Fruit fly (Drosophila melanogaster) whole organism, embryonic: ENCODE measurements around the gene Ror.
A peak's percentile ranks its signal among the peaks of the same experiment; 100 is the strongest.

Experiments
- Ada2b ChIP-seq: fragments of 200-800 bp; sonication (Bioruptor generic); IDR thresholded peaks from 2 replicates; pipeline ENCODE4 v1.3.6; 2022; ENCODE audit warnings: missing biosample characterization, missing genetic modification characterization
- Atf-2 ChIP-seq: fragments of 200-800 bp; sonication (Bioruptor generic); optimal IDR thresholded peaks from 2 replicates; lab custom pipeline; 2016; ENCODE audit warnings: missing biosample characterization, missing genetic modification characterization
- Bdp1 ChIP-seq: fragments of 200-800 bp; sonication (Bioruptor generic); optimal IDR thresholded peaks from 3 replicates; lab custom pipeline; 2016; ENCODE audit warnings: missing biosample characterization, missing genetic modification characterization
- C15 ChIP-seq: fragments of 200-800 bp; sonication (Bioruptor generic); IDR thresholded peaks from 3 replicates; pipeline ENCODE4 v1.3.6; 2022; ENCODE audit warnings: missing biosample characterization, missing genetic modification characterization
- CG10209 ChIP-seq: fragments of 200-800 bp; sonication (Bioruptor generic); optimal IDR thresholded peaks from 3 replicates; lab custom pipeline; 2017; ENCODE audit warnings: missing biosample characterization, mild to moderate bottlenecking, missing genetic modification characterization, missing genetic modification reagents
- CG10431 ChIP-seq: fragments of 200-800 bp; sonication (Bioruptor generic); optimal IDR thresholded peaks from 3 replicates; lab custom pipeline; 2018; ENCODE audit warnings: missing biosample characterization, mild to moderate bottlenecking, missing genetic modification characterization
- CG11456 ChIP-seq: fragments of 200-800 bp; sonication (Bioruptor generic); IDR thresholded peaks from 3 replicates; pipeline ENCODE4 v1.3.6; 2022; ENCODE audit warnings: missing biosample characterization, missing genetic modification characterization
- CG11723 ChIP-seq: fragments of 200-800 bp; sonication (Bioruptor generic); optimal IDR thresholded peaks from 2 replicates; lab custom pipeline; 2017; ENCODE audit warnings: missing biosample characterization, mild to moderate bottlenecking, missing genetic modification characterization
- CG13775 ChIP-seq: fragments of 200-800 bp; sonication (Bioruptor generic); optimal IDR thresholded peaks from 3 replicates; lab custom pipeline; 2017; ENCODE audit warnings: missing biosample characterization, mild to moderate bottlenecking, missing genetic modification characterization
- CG14667 ChIP-seq: fragments of 200-800 bp; sonication (Bioruptor generic); IDR thresholded peaks from 2 replicates; pipeline ENCODE4 v1.3.6; 2022; ENCODE audit warnings: missing biosample characterization, missing genetic modification characterization
- CG15073 ChIP-seq: fragments of 200-800 bp; sonication (Bioruptor generic); optimal IDR thresholded peaks from 2 replicates; lab custom pipeline; 2016; ENCODE audit warnings: missing biosample characterization, missing genetic modification characterization
- CG1529 ChIP-seq: fragments of 200-800 bp; sonication (Bioruptor generic); optimal IDR thresholded peaks from 3 replicates; lab custom pipeline; 2018; ENCODE audit warnings: missing biosample characterization, missing genetic modification characterization
- CG15601 ChIP-seq: fragments of 200-800 bp; sonication (Bioruptor generic); optimal IDR thresholded peaks from 3 replicates; lab custom pipeline; 2019; ENCODE audit warnings: missing biosample characterization, mild to moderate bottlenecking, missing genetic modification characterization, moderate library complexity
- CG16815 ChIP-seq: fragments of 200-800 bp; sonication (Bioruptor generic); optimal IDR thresholded peaks from 3 replicates; lab custom pipeline; 2017; ENCODE audit warnings: missing biosample characterization, mild to moderate bottlenecking, missing genetic modification characterization
- CG17802 ChIP-seq: fragments of 200-800 bp; sonication (Bioruptor generic); optimal IDR thresholded peaks from 2 replicates; lab custom pipeline; 2018; ENCODE audit warnings: missing biosample characterization, mild to moderate bottlenecking, missing genetic modification characterization, moderate library complexity
- CG18599 ChIP-seq: fragments of 200-800 bp; sonication (Bioruptor generic); optimal IDR thresholded peaks from 3 replicates; lab custom pipeline; 2017; ENCODE audit warnings: missing biosample characterization, missing genetic modification characterization, mild to moderate bottlenecking, moderate library complexity, missing genetic modification reagents
- CG18619 ChIP-seq: fragments of 200-800 bp; sonication (Bioruptor generic); optimal IDR thresholded peaks from 3 replicates; lab custom pipeline; 2017; ENCODE audit warnings: missing biosample characterization, mild to moderate bottlenecking, missing genetic modification characterization
- CG31441 ChIP-seq: fragments of 200-800 bp; sonication (Bioruptor generic); IDR thresholded peaks from 2 replicates; pipeline ENCODE4 v1.3.6; 2022; ENCODE audit warnings: missing biosample characterization, missing genetic modification characterization
- CG32532 ChIP-seq: fragments of 200-800 bp; sonication (Bioruptor generic); IDR thresholded peaks from 2 replicates; pipeline ENCODE4 v1.3.6; 2022; ENCODE audit warnings: missing biosample characterization, missing genetic modification characterization
- CG4404 ChIP-seq: fragments of 200-800 bp; sonication (Bioruptor generic); IDR thresholded peaks from 2 replicates; pipeline ENCODE4 v1.3.6; 2022; ENCODE audit warnings: missing biosample characterization, missing genetic modification characterization
- CG4424 ChIP-seq: fragments of 200-800 bp; sonication (Bioruptor generic); optimal IDR thresholded peaks from 3 replicates; lab custom pipeline; 2016; ENCODE audit warnings: missing biosample characterization, missing genetic modification characterization
- CG5245 ChIP-seq: fragments of 200-800 bp; sonication (Bioruptor generic); optimal IDR thresholded peaks from 3 replicates; lab custom pipeline; 2016; ENCODE audit warnings: missing biosample characterization, missing genetic modification characterization
- CG5953 ChIP-seq: fragments of 200-800 bp; sonication (Bioruptor generic); IDR thresholded peaks from 2 replicates; pipeline ENCODE4 v1.3.6; 2022; ENCODE audit warnings: missing biosample characterization, missing genetic modification characterization
- CG7745 ChIP-seq: fragments of 200-800 bp; sonication (Bioruptor generic); optimal IDR thresholded peaks from 2 replicates; lab custom pipeline; 2018; ENCODE audit warnings: missing biosample characterization, mild to moderate bottlenecking, missing genetic modification characterization, moderate library complexity
- CG8281 ChIP-seq: fragments of 200-800 bp; sonication (Bioruptor generic); optimal IDR thresholded peaks from 2 replicates; lab custom pipeline; 2018; ENCODE audit warnings: missing biosample characterization, mild to moderate bottlenecking, missing genetic modification characterization, moderate library complexity
- CG9437 ChIP-seq: fragments of 200-800 bp; sonication (Bioruptor generic); optimal IDR thresholded peaks from 2 replicates; lab custom pipeline; 2018; ENCODE audit warnings: missing biosample characterization, mild to moderate bottlenecking, missing genetic modification characterization
- CTCF ChIP-seq: fragments of 200-800 bp; sonication (Bioruptor generic); optimal IDR thresholded peaks from 2 replicates; lab custom pipeline; 2017; ENCODE audit warnings: missing biosample characterization, mild to moderate bottlenecking, missing genetic modification characterization, moderate library complexity
- CoRest ChIP-seq: fragments of 200-800 bp; sonication (Bioruptor generic); optimal IDR thresholded peaks from 3 replicates; lab custom pipeline; 2018; ENCODE audit warnings: missing biosample characterization, mild to moderate bottlenecking, missing genetic modification characterization, moderate library complexity
- D19A ChIP-seq: fragments of 200-800 bp; optimal IDR thresholded peaks from 3 replicates; lab custom pipeline; 2019; ENCODE audit warnings: missing biosample characterization, mild to moderate bottlenecking, missing genetic modification characterization, moderate library complexity
- Deaf1 ChIP-seq: fragments of 200-800 bp; optimal IDR thresholded peaks from 3 replicates; lab custom pipeline; 2019; ENCODE audit warnings: missing biosample characterization, mild to moderate bottlenecking, missing genetic modification characterization, moderate library complexity
- Dll ChIP-seq: fragments of 200-800 bp; sonication (Bioruptor generic); IDR thresholded peaks from 4 replicates; pipeline ENCODE4 v1.3.6; 2022; ENCODE audit warnings: missing biosample characterization, missing genetic modification characterization; ENCODE audit not compliant: partially characterized antibody
- E2f2 ChIP-seq: fragments of 200-800 bp; sonication (Bioruptor generic); IDR thresholded peaks from 2 replicates; pipeline ENCODE4 v1.3.6; 2022; ENCODE audit warnings: missing biosample characterization, missing genetic modification characterization
- H15 ChIP-seq: fragments of 200-800 bp; sonication (Bioruptor generic); IDR thresholded peaks from 3 replicates; pipeline ENCODE4 v1.3.6; 2022; ENCODE audit warnings: missing biosample characterization, missing genetic modification characterization
- HLH3B ChIP-seq: fragments of 200-800 bp; sonication (Bioruptor generic); IDR thresholded peaks from 2 replicates; pipeline ENCODE4 v1.3.6; 2022; ENCODE audit warnings: missing biosample characterization, missing genetic modification characterization
- HmgD ChIP-seq: fragments of 200-800 bp; sonication (Bioruptor generic); optimal IDR thresholded peaks from 3 replicates; lab custom pipeline; 2016; ENCODE audit warnings: missing biosample characterization, missing genetic modification characterization
- Hr3 ChIP-seq: fragments of 200-800 bp; sonication (Bioruptor generic); optimal IDR thresholded peaks from 3 replicates; lab custom pipeline; 2016; ENCODE audit warnings: missing biosample characterization, missing genetic modification characterization
- MTF-1 ChIP-seq: fragments of 200-800 bp; sonication (Bioruptor generic); optimal IDR thresholded peaks from 2 replicates; lab custom pipeline; 2018; ENCODE audit warnings: missing biosample characterization, mild to moderate bottlenecking, missing genetic modification characterization, borderline replicate concordance
- Mes4 ChIP-seq: fragments of 200-800 bp; sonication (Bioruptor generic); optimal IDR thresholded peaks from 2 replicates; lab custom pipeline; 2016; ENCODE audit warnings: missing biosample characterization, missing genetic modification characterization
- Scr ChIP-seq: fragments of 200-800 bp; sonication (Bioruptor generic); IDR thresholded peaks from 2 replicates; pipeline ENCODE4 v1.3.6; 2022; ENCODE audit warnings: missing biosample characterization, missing genetic modification characterization; ENCODE audit not compliant: partially characterized antibody
- bowl ChIP-seq: fragments of 200-800 bp; sonication (Bioruptor generic); IDR thresholded peaks from 2 replicates; pipeline ENCODE4 v1.3.6; 2022; ENCODE audit warnings: missing biosample characterization, missing genetic modification characterization
- chif ChIP-seq, 2 experiments: fragments of 200-800 bp; sonication (Bioruptor generic); optimal IDR thresholded peaks; 3 replicates each; lab custom pipeline; 2016; ENCODE audit warnings: missing biosample characterization in 2 of 2, missing genetic modification characterization in 2 of 2
- croc ChIP-seq: fragments of 200-800 bp; sonication (Bioruptor generic); conservative IDR thresholded peaks from 3 replicates; pipeline ENCODE4 v1.3.6; 2022; ENCODE audit warnings: missing biosample characterization, missing genetic modification characterization
- fd64A ChIP-seq: fragments of 200-800 bp; sonication (Bioruptor generic); optimal IDR thresholded peaks from 3 replicates; lab custom pipeline; 2018; ENCODE audit warnings: missing biosample characterization, mild to moderate bottlenecking, missing genetic modification characterization
- grau ChIP-seq: fragments of 200-800 bp; optimal IDR thresholded peaks from 3 replicates; lab custom pipeline; 2019; ENCODE audit warnings: missing biosample characterization, mild to moderate bottlenecking, missing genetic modification characterization, moderate library complexity
- jigr1 ChIP-seq: fragments of 200-800 bp; sonication (Bioruptor generic); IDR thresholded peaks from 3 replicates; pipeline ENCODE4 v1.3.6; 2022; ENCODE audit warnings: missing biosample characterization, missing genetic modification characterization
- lov ChIP-seq, 2 experiments: fragments of 200-800 bp in 1 of 2; fragments of >200 bp in 1 of 2; sonication (Bioruptor generic) in 1 of 2; IDR thresholded peaks in 1 of 2; optimal IDR thresholded peaks in 1 of 2; 2 replicates in 1 of 2; 3 replicates in 1 of 2; pipeline versions ENCODE4 v1.3.6 to Lab custom; 2017 to 2022; ENCODE audit warnings: missing biosample characterization in 1 of 2, missing genetic modification characterization in 1 of 2
- pum ChIP-seq: fragments of 200-800 bp; sonication (Bioruptor generic); optimal IDR thresholded peaks from 2 replicates; lab custom pipeline; 2016; ENCODE audit warnings: missing biosample characterization, missing genetic modification characterization
- slbo ChIP-seq: fragments of 200-800 bp; sonication (Bioruptor generic); IDR thresholded peaks from 2 replicates; pipeline ENCODE4 v1.3.6; 2022; ENCODE audit warnings: missing biosample characterization, missing genetic modification characterization
- slou ChIP-seq: fragments of 200-800 bp; sonication (Bioruptor generic); optimal IDR thresholded peaks from 3 replicates; lab custom pipeline; 2016; ENCODE audit warnings: missing biosample characterization, missing genetic modification characterization
- sob ChIP-seq: fragments of 200-800 bp; sonication (Bioruptor generic); IDR thresholded peaks from 2 replicates; pipeline ENCODE4 v1.3.6; 2022; ENCODE audit warnings: missing biosample characterization, missing genetic modification characterization
- sr ChIP-seq: fragments of 200-800 bp; sonication (Bioruptor generic); IDR thresholded peaks from 3 replicates; pipeline ENCODE4 v1.3.6; 2022; ENCODE audit warnings: missing biosample characterization, missing genetic modification characterization
- twi ChIP-seq: fragments of 200-800 bp; optimal IDR thresholded peaks from 2 replicates; lab custom pipeline; 2019; ENCODE audit warnings: missing biosample characterization, mild to moderate bottlenecking, missing genetic modification characterization, moderate library complexity

Gene Ror

dm6 chr2L:10298306-10298705 lies 46.7 kb downstream of the Ror start (continued):
- TF ChIP-seq CG9437 (GFP tag; lab: Kevin White, UChicago) = peak; percentile 54
- no peak for TF ChIP-seq sr (GFP tag; lab: Robert Waterston, UW)
- no peak for TF ChIP-seq Atf-2 (GFP tag; lab: Kevin White, UChicago)
- no peak for TF ChIP-seq CG17802 (tag; lab: Kevin White, UChicago)
- 0 out of 2 replicates have a peak, but pooled peaks have one; percentile 15 for TF ChIP-seq HLH3B (GFP tag; lab: Robert Waterston, UW)
- no peak for TF ChIP-seq CG11456 (GFP tag; lab: Robert Waterston, UW)
- no peak for TF ChIP-seq slou (GFP tag; lab: Kevin White, UChicago)
- no peak for TF ChIP-seq CG4424
- TF ChIP-seq CG10431 (GFP tag; lab: Kevin White, UChicago) = no peak
- TF ChIP-seq fd64A (GFP tag; lab: Kevin White, UChicago) = no peak
- TF ChIP-seq E2f2 (GFP tag; lab: Robert Waterston, UW) = 0 out of 2 replicates have a peak, but pooled peaks have one; percentile 45
- TF ChIP-seq MTF-1 (GFP tag; lab: Kevin White, UChicago) = no peak
- no peak for TF ChIP-seq CG5245 (GFP tag; lab: Kevin White, UChicago)
- TF ChIP-seq CG4404 = no peak
- peak; percentile 59 for TF ChIP-seq HmgD (GFP tag; lab: Kevin White, UChicago)
- TF ChIP-seq Mes4 (GFP tag; lab: Kevin White, UChicago) = no peak
- no peak for TF ChIP-seq CG1529 (GFP tag; lab: Kevin White, UChicago)
- TF ChIP-seq CG10209 (GFP tag; lab: Kevin White, UChicago) = no peak
- no peak for TF ChIP-seq sob (GFP tag; lab: Robert Waterston, UW)
- TF ChIP-seq chif (GFP tag; optimal IDR thresholded peaks at IDR 0.05; lab: Kevin White, UChicago) = no peak
- no peak for TF ChIP-seq CG8281 (tag; lab: Kevin White, UChicago)
- no peak for TF ChIP-seq CG16815 (GFP tag; lab: Kevin White, UChicago)
- TF ChIP-seq CG11723 = no peak
- no peak for TF ChIP-seq CG5953 (GFP tag; lab: Robert Waterston, UW)
- peak; percentile 53 for TF ChIP-seq D19A (tag; lab: Kevin White, UChicago)
- TF ChIP-seq Ada2b (GFP tag; lab: Robert Waterston, UW) = no peak
- TF ChIP-seq CG18599 (GFP tag; lab: Kevin White, UChicago) = no peak
- no peak for TF ChIP-seq CG32532
- TF ChIP-seq Dll (GFP tag; lab: Robert Waterston, UW) = no peak
- TF ChIP-seq CG7745 (tag; lab: Kevin White, UChicago) = no peak
- no peak for TF ChIP-seq Hr3 (GFP tag; lab: Kevin White, UChicago)
- no peak for TF ChIP-seq pum (GFP tag; lab: Kevin White, UChicago)
- TF ChIP-seq bowl = no peak
- no peak for TF ChIP-seq lov (optimal IDR thresholded peaks at IDR 0.05; lab: Kevin White, UChicago)
- TF ChIP-seq lov (GFP tag; IDR thresholded peaks at IDR 0.05; lab: Robert Waterston, UW) = no peak
- TF ChIP-seq CG18619 (GFP tag; lab: Kevin White, UChicago) = no peak
- no peak for TF ChIP-seq H15 (GFP tag; lab: Robert Waterston, UW)
- TF ChIP-seq CG14667 (GFP tag; lab: Robert Waterston, UW) = no peak
- no peak for TF ChIP-seq jigr1 (GFP tag; lab: Robert Waterston, UW)
- no peak for TF ChIP-seq Bdp1 (GFP tag; lab: Kevin White, UChicago)
- TF ChIP-seq slbo (GFP tag; lab: Robert Waterston, UW) = no peak
- TF ChIP-seq C15 (GFP tag; lab: Robert Waterston, UW) = no peak
- TF ChIP-seq Deaf1 (tag; lab: Kevin White, UChicago) = no peak
- TF ChIP-seq CoRest = peak; percentile 51
- TF ChIP-seq grau = peak; percentile 24
- no peak for TF ChIP-seq CG31441 (GFP tag; lab: Robert Waterston, UW)
- TF ChIP-seq croc (GFP tag; lab: Robert Waterston, UW) = no peak
- TF ChIP-seq CG15601 (tag; lab: Kevin White, UChicago) = peak; percentile 22
- TF ChIP-seq CG13775 (GFP tag; lab: Kevin White, UChicago) = no peak
- peak; percentile 20 for TF ChIP-seq CTCF (GFP tag; lab: Kevin White, UChicago)
- peak; percentile 44; the same call in 1 of the 2 replicates for TF ChIP-seq Scr (GFP tag; lab: Robert Waterston, UW)
- peak; percentile 8 for TF ChIP-seq twi
- no peak for TF ChIP-seq CG15073 (GFP tag; lab: Kevin White, UChicago)
